Fruit fly (Drosophila melanogaster): ENCODE data around the gene CG14947.
A peak's percentile ranks its signal among the peaks of the same experiment; 100 is the strongest.

Gene CG14947

dm6 chr2L:12065683-12066386 is 10.1 kb upstream of the CG14947 start:
- TF ChIP-seq CG1621 (tag; optimal IDR thresholded peaks at IDR 0.05) (peak; percentile 67), fkh (GFP tag; optimal IDR thresholded peaks at IDR 0.05) (no peak), CG7368 (GFP tag; optimal IDR thresholded peaks at IDR 0.05) (peak; percentile 84), Sox14 (GFP tag; optimal IDR thresholded peaks at IDR 0.05) (peak; percentile 82), CG8119 (GFP tag; IDR thresholded peaks at IDR 0.05) (peak; percentile 99), CG4318 (GFP tag; optimal IDR thresholded peaks at IDR 0.05) (peak; percentile 99), Hr4 (GFP tag; optimal IDR thresholded peaks at IDR 0.05) (peak; percentile 94), svp (GFP tag) (no peak), cyc (GFP tag; optimal IDR thresholded peaks at IDR 0.05) (peak; percentile 64), Eip93F (GFP tag; optimal IDR thresholded peaks at IDR 0.05) (peak; percentile 75), CG11762 (GFP tag; optimal IDR thresholded peaks at IDR 0.05; ENCODE audit: insufficient read depth) (peak; percentile 88), net (GFP tag; optimal IDR thresholded peaks at IDR 0.05) (peak; percentile 93), CG31627 (GFP tag; optimal IDR thresholded peaks at IDR 0.05) (peak; percentile 36), CG10669 (GFP tag; optimal IDR thresholded peaks at IDR 0.05) (peak; percentile 85), dac (GFP tag; optimal IDR thresholded peaks at IDR 0.05) (peak; percentile 98), Eip78C (GFP tag) (peak; percentile 97), Gug (GFP tag; IDR thresholded peaks at IDR 0.05) (peak; percentile 94), CG6163 (GFP tag; IDR thresholded peaks at IDR 0.05) (peak; percentile 91), OdsH (GFP tag; optimal IDR thresholded peaks at IDR 0.05) (peak; percentile 95), ss (GFP tag; optimal IDR thresholded peaks at IDR 0.05) (peak; percentile 91 to 92), fd85E (GFP tag; optimal IDR thresholded peaks at IDR 0.05) (peak; percentile 49), achi (GFP tag; optimal IDR thresholded peaks at IDR 0.05) (peak; percentile 95), CG32006 (GFP tag; optimal IDR thresholded peaks at IDR 0.05) (peak; percentile 100), dsx (GFP tag; optimal IDR thresholded peaks at IDR 0.05; ENCODE audit: poor library complexity, severe bottlenecking) (peak; percentile 91), Ets96B (tag; optimal IDR thresholded peaks at IDR 0.05) (peak; percentile 91), CG6808 (GFP tag; optimal IDR thresholded peaks at IDR 0.05) (peak; percentile 90), Sox102F (GFP tag; optimal IDR thresholded peaks at IDR 0.05) (peak; percentile 83), Sox15 (GFP tag; optimal IDR thresholded peaks at IDR 0.05) (peak; percentile 66), pdm3 (GFP tag; optimal IDR thresholded peaks at IDR 0.05) (peak; percentile 84), Hr39 (GFP tag; optimal IDR thresholded peaks at IDR 0.05) (peak; percentile 41), Eip75B (GFP tag; optimal IDR thresholded peaks at IDR 0.05) (peak; percentile 82), CG8319 (GFP tag; optimal IDR thresholded peaks at IDR 0.05) (peak; percentile 64), lz (GFP tag; optimal IDR thresholded peaks at IDR 0.05) (peak; percentile 66), Ets21C (GFP tag; optimal IDR thresholded peaks at IDR 0.05) (peak; percentile 43), CG10631 (GFP tag; optimal IDR thresholded peaks at IDR 0.05) (peak; percentile 94), CG3032 (tag; optimal IDR thresholded peaks at IDR 0.05) (peak; percentile 94), Smox (GFP tag; optimal IDR thresholded peaks at IDR 0.05) (peak; percentile 72), CG34406 (GFP tag; optimal IDR thresholded peaks at IDR 0.05) (peak; percentile 90), CG9139 (GFP tag; optimal IDR thresholded peaks at IDR 0.05) (peak; percentile 85), CG8632 (GFP tag; optimal IDR thresholded peaks at IDR 0.05) (peak; percentile 89), CG11902 (GFP tag; optimal IDR thresholded peaks at IDR 0.05) (peak; percentile 70), Hr38 (GFP tag; optimal IDR thresholded peaks at IDR 0.05) (no peak), CG6792 (GFP tag; optimal IDR thresholded peaks at IDR 0.05) (peak; percentile 87), Blimp-1 (GFP tag; optimal IDR thresholded peaks at IDR 0.05) (peak; percentile 97), acj6 (GFP tag; optimal IDR thresholded peaks at IDR 0.05) (peak; percentile 93), Met (GFP tag; optimal IDR thresholded peaks at IDR 0.05) (peak; percentile 74), CG6276 (GFP tag; optimal IDR thresholded peaks at IDR 0.05) (peak; percentile 97), CG15336 (GFP tag; IDR thresholded peaks at IDR 0.05) (peak; percentile 98), salr (GFP tag; optimal IDR thresholded peaks at IDR 0.05) (peak; percentile 55 to 98), spab (GFP tag; optimal IDR thresholded peaks at IDR 0.05) (peak; percentile 87), topi (GFP tag; optimal IDR thresholded peaks at IDR 0.05) (peak; percentile 71)

All from whole organism, prepupa.